Worm (Caenorhabditis elegans): ENCODE measurements around the gene Y39F10A.3.

Y39F10A.3 gene

ce11 chrII:799700-800099 is 16.9 kb upstream of the Y39F10A.3 start, which contains the start of gene F46F5.14:
Gene F46F5.14, plus strand, starts transcription at chrII:800000.
- no peak for TF ChIP-seq madf-6 (GFP tag; IDR thresholded peaks at IDR 0.05)
- no peak for TF ChIP-seq lin-54 (GFP tag; optimal IDR thresholded peaks at IDR 0.05)
- no peak for TF ChIP-seq aptf-2 (GFP tag; conservative IDR thresholded peaks at IDR 0.05)
- TF ChIP-seq nhr-90 (tag; optimal IDR thresholded peaks at IDR 0.05), result no peak
- no peak for TF ChIP-seq Y53F4B.3 (GFP tag; IDR thresholded peaks at IDR 0.05)
- TF ChIP-seq hrde-1 (tag; optimal IDR thresholded peaks at IDR 0.05; ENCODE audit: borderline replicate concordance), result no peak
- TF ChIP-seq mcd-1 (GFP tag; IDR thresholded peaks at IDR 0.05), result no peak
- no peak for TF ChIP-seq gei-17 (GFP tag; optimal IDR thresholded peaks at IDR 0.05)
- no peak for TF ChIP-seq sea-2 (GFP tag; IDR thresholded peaks at IDR 0.05)
- TF ChIP-seq mel-28 (tag; optimal IDR thresholded peaks at IDR 0.05; ENCODE audit: borderline replicate concordance), result no peak
- no peak for TF ChIP-seq hsf-1 (GFP tag; IDR thresholded peaks at IDR 0.05)
- TF ChIP-seq atf-7 (tag; optimal IDR thresholded peaks at IDR 0.05), result no peak
- TF ChIP-seq ceh-91 (GFP tag; IDR thresholded peaks at IDR 0.05), result no peak
- TF ChIP-seq sptf-2 (GFP tag; optimal IDR thresholded peaks at IDR 0.05), result no peak
- TF ChIP-seq pbrm-1 (GFP tag; IDR thresholded peaks at IDR 0.05), result no peak
- no peak for TF ChIP-seq B0035.1 (tag; optimal IDR thresholded peaks at IDR 0.05)
- no peak for TF ChIP-seq snpc-4 (GFP tag; optimal IDR thresholded peaks at IDR 0.05)
- TF ChIP-seq snpc-4 (tag; optimal IDR thresholded peaks at IDR 0.05), result no peak

DNA sequence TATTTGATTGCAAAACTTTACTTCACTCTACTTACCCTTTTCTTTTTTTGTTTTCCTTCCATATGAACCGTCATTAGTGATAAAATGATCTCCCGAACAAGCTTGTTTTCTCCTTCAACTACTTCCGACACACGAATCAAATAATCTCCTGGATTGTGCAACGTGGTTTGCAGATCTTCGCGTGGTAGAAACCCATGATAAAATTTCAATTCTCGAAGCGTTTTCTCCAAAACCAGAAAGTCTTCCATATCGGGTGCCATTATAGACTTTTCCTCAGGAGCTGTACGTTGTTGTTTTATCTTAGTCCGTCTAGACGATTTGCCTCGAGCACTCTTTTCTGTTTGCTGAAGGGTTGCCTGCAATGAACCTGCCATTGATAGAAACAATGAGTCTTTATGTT is 14.6 kb upstream of the Y39F10A.3 start:
- TF ChIP-seq lag-1 (GFP tag; IDR thresholded peaks at IDR 0.05) (no peak), let-526 (GFP tag; IDR thresholded peaks at IDR 0.05) (no peak), madf-3 (GFP tag; IDR thresholded peaks at IDR 0.05) (no peak), tbp1 (GFP tag; optimal IDR thresholded peaks at IDR 0.05) (no peak), ztf-28 (GFP tag; IDR thresholded peaks at IDR 0.05) (no peak), Y95B8A.8 (GFP tag; IDR thresholded peaks at IDR 0.05) (no peak), C17E4.6 (GFP tag; IDR thresholded peaks at IDR 0.05) (no peak), fkh-3 (tag; optimal IDR thresholded peaks at IDR 0.05) (no peak), attf-6 (GFP tag; IDR thresholded peaks at IDR 0.05) (no peak), dox-1 (GFP tag; IDR thresholded peaks at IDR 0.05) (no peak), cebp-1 (GFP tag; IDR thresholded peaks at IDR 0.05) (no peak), cebp-1 (tag; optimal IDR thresholded peaks at IDR 0.05) (no peak), ceh-100 (GFP tag; IDR thresholded peaks at IDR 0.05) (no peak), ccch-3 (GFP tag; optimal IDR thresholded peaks at IDR 0.05) (no peak), Y67H2A.10 (GFP tag; conservative IDR thresholded peaks at IDR 0.05) (no peak), T26A5.8 (tag; optimal IDR thresholded peaks at IDR 0.05) (no peak), nhr-179 (tag; optimal IDR thresholded peaks at IDR 0.05) (no peak), ceh-40 (GFP tag; IDR thresholded peaks at IDR 0.05) (no peak), F57C9.4 (tag; optimal IDR thresholded peaks at IDR 0.05) (no peak), tlf-1 (GFP tag; optimal IDR thresholded peaks at IDR 0.05) (no peak)

- no peak for TF ChIP-seq ccch-3 (GFP tag; optimal IDR thresholded peaks at IDR 0.05)
- TF ChIP-seq egl-44 (GFP tag; IDR thresholded peaks at IDR 0.05), result no peak
- TF ChIP-seq somi-1 (GFP tag; optimal IDR thresholded peaks at IDR 0.05), result no peak
- no peak for TF ChIP-seq die-1 (tag; optimal IDR thresholded peaks at IDR 0.05)
- TF ChIP-seq F49E8.2 (tag; optimal IDR thresholded peaks at IDR 0.05; ENCODE audit: insufficient read depth), result no peak
- no peak for TF ChIP-seq atf-7 (tag; optimal IDR thresholded peaks at IDR 0.05)
- TF ChIP-seq lag-1 (GFP tag; IDR thresholded peaks at IDR 0.05), result no peak
- no peak for TF ChIP-seq Y79H2A.3 (GFP tag; conservative IDR thresholded peaks at IDR 0.05)
- TF ChIP-seq F57C9.4 (tag; optimal IDR thresholded peaks at IDR 0.05), result no peak
- no peak for TF ChIP-seq K12H6.12 (tag; optimal IDR thresholded peaks at IDR 0.05)
- no peak for TF ChIP-seq zim-3 (tag; optimal IDR thresholded peaks at IDR 0.05)
- TF ChIP-seq dpl-1 (GFP tag; optimal IDR thresholded peaks at IDR 0.05), result no peak
- TF ChIP-seq lir-1 (GFP tag; conservative IDR thresholded peaks at IDR 0.05), result no peak
Observed at ce11 chrII:796916-797315, 14.1 kb upstream of the Y39F10A.3 start.
